Worm (Caenorhabditis elegans) whole organism, L3 larva: ENCODE measurements around the gene flp-2.

Source experiments
- R02D3.7 ChIP-seq: fragments of 150-350 bp; optimal IDR thresholded peaks from 2 replicates; lab custom pipeline; 2014; ENCODE audit warnings: missing biosample characterization, missing genetic modification characterization
- ZK546.5 ChIP-seq: sonication (generic microtip); optimal IDR thresholded peaks from 2 replicates; lab custom pipeline; 2017; ENCODE audit warnings: missing biosample characterization, missing genetic modification characterization
- aly-2 ChIP-seq: fragments of 150-350 bp; optimal IDR thresholded peaks from 2 replicates; lab custom pipeline; 2014; ENCODE audit warnings: missing biosample characterization, missing genetic modification characterization
- ama-1 ChIP-seq: fragments of 150-350 bp; optimal IDR thresholded peaks from 2 replicates; lab custom pipeline; 2018
- ceh-16 ChIP-seq: sonication (generic microtip); optimal IDR thresholded peaks from 2 replicates; lab custom pipeline; 2017; ENCODE audit warnings: missing biosample characterization, missing genetic modification characterization
- ceh-28 ChIP-seq: fragments of 150-350 bp; optimal IDR thresholded peaks from 2 replicates; lab custom pipeline; 2014; ENCODE audit warnings: missing biosample characterization, missing genetic modification reagents, missing genetic modification characterization
- ceh-82 ChIP-seq: fragments of 150-350 bp; optimal IDR thresholded peaks from 2 replicates; lab custom pipeline; 2014; ENCODE audit warnings: missing biosample characterization, missing genetic modification characterization
- ceh-9 ChIP-seq: sonication (generic microtip); optimal IDR thresholded peaks from 2 replicates; lab custom pipeline; 2018; ENCODE audit warnings: missing biosample characterization, missing genetic modification characterization
- daf-12 ChIP-seq: fragments of 150-350 bp; optimal IDR thresholded peaks from 2 replicates; lab custom pipeline; 2014; ENCODE audit warnings: missing biosample characterization, missing genetic modification reagents, missing genetic modification characterization
- egl-27 ChIP-seq: sonication (generic microtip); optimal IDR thresholded peaks from 4 replicates; lab custom pipeline; 2017; ENCODE audit warnings: missing biosample characterization, missing genetic modification reagents, missing genetic modification characterization
- egl-5 ChIP-seq: fragments of 150-350 bp; optimal IDR thresholded peaks from 2 replicates; lab custom pipeline; 2017; ENCODE audit warnings: missing biosample characterization, missing genetic modification reagents, missing genetic modification characterization, inconsistent platforms
- elt-1 ChIP-seq: fragments of 150-350 bp; optimal IDR thresholded peaks from 2 replicates; lab custom pipeline; 2014; ENCODE audit warnings: missing biosample characterization, missing genetic modification characterization
- elt-2 ChIP-seq: sonication (generic microtip); optimal IDR thresholded peaks from 2 replicates; lab custom pipeline; 2016; ENCODE audit warnings: missing genetic modification reagents, mild to moderate bottlenecking, missing genetic modification characterization, missing compliant biosample characterization
- elt-3 ChIP-seq, 3 experiments: fragments of 150-350 bp in 1 of 3; sonication (generic microtip) in 2 of 3; optimal IDR thresholded peaks; 2 replicates in 2 of 3; 4 replicates in 1 of 3; lab custom pipeline; 2014 to 2017; ENCODE audit warnings: missing biosample characterization in 3 of 3, missing genetic modification characterization in 3 of 3
- eor-1 ChIP-seq, 2 experiments: fragments of 150-350 bp; optimal IDR thresholded peaks; 2 replicates each; lab custom pipeline; 2014 to 2018; ENCODE audit warnings: missing biosample characterization in 2 of 2, missing genetic modification characterization in 2 of 2
- fkh-10 ChIP-seq: sonication (generic microtip); optimal IDR thresholded peaks from 2 replicates; lab custom pipeline; 2017; ENCODE audit warnings: missing biosample characterization, missing genetic modification reagents, missing genetic modification characterization
- fkh-2 ChIP-seq: fragments of 150-350 bp; optimal IDR thresholded peaks from 2 replicates; lab custom pipeline; 2014; ENCODE audit warnings: missing biosample characterization, missing genetic modification reagents, missing genetic modification characterization
- fos-1 ChIP-seq: fragments of 150-350 bp; optimal IDR thresholded peaks from 2 replicates; lab custom pipeline; 2014; ENCODE audit warnings: missing biosample characterization, missing genetic modification characterization
- hmg-11 ChIP-seq: sonication (generic microtip); optimal IDR thresholded peaks from 2 replicates; lab custom pipeline; 2016; ENCODE audit warnings: missing genetic modification characterization, missing compliant biosample characterization
- jun-1 ChIP-seq: fragments of 150-350 bp; optimal IDR thresholded peaks from 2 replicates; lab custom pipeline; 2014; ENCODE audit warnings: missing biosample characterization, missing genetic modification reagents, missing genetic modification characterization
- lin-15B ChIP-seq: fragments of 150-350 bp; optimal IDR thresholded peaks from 2 replicates; lab custom pipeline; 2014; ENCODE audit warnings: missing biosample characterization, missing genetic modification characterization
- lin-39 ChIP-seq: fragments of 150-350 bp; optimal IDR thresholded peaks from 2 replicates; lab custom pipeline; 2018; ENCODE audit warnings: missing biosample characterization, missing genetic modification reagents, missing genetic modification characterization
- lsy-12 ChIP-seq: sonication (generic microtip); optimal IDR thresholded peaks from 2 replicates; lab custom pipeline; 2016; ENCODE audit warnings: mild to moderate bottlenecking, missing genetic modification characterization, missing compliant biosample characterization
- mdl-1 ChIP-seq: fragments of 150-350 bp; optimal IDR thresholded peaks from 2 replicates; lab custom pipeline; 2014; ENCODE audit warnings: missing biosample characterization, missing genetic modification characterization
- mml-1 ChIP-seq: fragments of 150-350 bp; sonication (generic microtip); optimal IDR thresholded peaks from 3 replicates; lab custom pipeline; 2014; ENCODE audit warnings: missing biosample characterization, missing genetic modification characterization
- nfya-1 ChIP-seq: sonication (generic microtip); optimal IDR thresholded peaks from 2 replicates; lab custom pipeline; 2017; ENCODE audit warnings: missing genetic modification characterization, mild to moderate bottlenecking, missing compliant biosample characterization, antibody characterized with exemption, moderate library complexity; ENCODE audit not compliant: insufficient read depth
- nhr-11 ChIP-seq: fragments of 150-350 bp; optimal IDR thresholded peaks from 2 replicates; lab custom pipeline; 2014; ENCODE audit warnings: missing biosample characterization, missing genetic modification characterization
- nhr-12 ChIP-seq: fragments of 150-350 bp; optimal IDR thresholded peaks from 2 replicates; lab custom pipeline; 2014; ENCODE audit warnings: missing biosample characterization, missing genetic modification characterization
- nhr-23 ChIP-seq: fragments of 150-350 bp; optimal IDR thresholded peaks from 2 replicates; lab custom pipeline; 2014; ENCODE audit warnings: missing biosample characterization, missing genetic modification reagents, missing genetic modification characterization
- nhr-237 ChIP-seq: fragments of 150-350 bp; optimal IDR thresholded peaks from 2 replicates; lab custom pipeline; 2014; ENCODE audit warnings: missing biosample characterization, missing genetic modification characterization
- nhr-25 ChIP-seq: sonication (generic microtip); optimal IDR thresholded peaks from 2 replicates; lab custom pipeline; 2017; ENCODE audit warnings: missing biosample characterization, missing genetic modification characterization
- nhr-28 ChIP-seq: fragments of 150-350 bp; optimal IDR thresholded peaks from 2 replicates; lab custom pipeline; 2014; ENCODE audit warnings: missing biosample characterization, missing genetic modification characterization
- nhr-43 ChIP-seq: sonication (generic microtip); optimal IDR thresholded peaks from 2 replicates; lab custom pipeline; 2016; ENCODE audit warnings: mild to moderate bottlenecking, missing genetic modification characterization, missing compliant biosample characterization; ENCODE audit not compliant: poor library complexity, severe bottlenecking
- nhr-67 ChIP-seq: fragments of 150-350 bp; optimal IDR thresholded peaks from 2 replicates; lab custom pipeline; 2014; ENCODE audit warnings: missing biosample characterization, missing genetic modification characterization
- nhr-76 ChIP-seq: fragments of 150-350 bp; sonication (generic microtip); optimal IDR thresholded peaks from 5 replicates; lab custom pipeline; 2014; ENCODE audit warnings: missing biosample characterization, missing genetic modification characterization
- nhr-77 ChIP-seq: fragments of 150-350 bp; optimal IDR thresholded peaks from 2 replicates; lab custom pipeline; 2014; ENCODE audit warnings: missing biosample characterization, missing genetic modification characterization
- pha-4 ChIP-seq: fragments of 150-350 bp; optimal IDR thresholded peaks from 2 replicates; lab custom pipeline; 2014; ENCODE audit warnings: missing biosample characterization, missing genetic modification reagents, missing genetic modification characterization
- pqm-1 ChIP-seq: fragments of 150-350 bp; optimal IDR thresholded peaks from 2 replicates; lab custom pipeline; 2017; ENCODE audit warnings: missing biosample characterization, missing genetic modification characterization, inconsistent platforms
- sea-2 ChIP-seq: fragments of 150-350 bp; sonication (generic microtip); optimal IDR thresholded peaks from 4 replicates; lab custom pipeline; 2014; ENCODE audit warnings: missing biosample characterization, missing genetic modification reagents, missing genetic modification characterization
- skn-1 ChIP-seq: fragments of 150-350 bp; optimal IDR thresholded peaks from 2 replicates; lab custom pipeline; 2014; ENCODE audit warnings: missing biosample characterization, missing genetic modification characterization
- snpc-4 ChIP-seq: fragments of 150-350 bp; optimal IDR thresholded peaks from 2 replicates; lab custom pipeline; 2014; ENCODE audit warnings: missing biosample characterization, missing genetic modification characterization
- tbx-2 ChIP-seq: sonication (generic microtip); optimal IDR thresholded peaks from 2 replicates; lab custom pipeline; 2016; ENCODE audit warnings: mild to moderate bottlenecking, missing genetic modification characterization, missing compliant biosample characterization
- unc-39 ChIP-seq: sonication (generic microtip); optimal IDR thresholded peaks from 4 replicates; lab custom pipeline; 2017; ENCODE audit warnings: missing biosample characterization, missing genetic modification characterization
- unc-62 ChIP-seq: fragments of 150-350 bp; sonication (generic microtip); optimal IDR thresholded peaks from 4 replicates; lab custom pipeline; 2014; ENCODE audit warnings: missing biosample characterization, missing genetic modification reagents, missing genetic modification characterization
- zag-1 ChIP-seq: fragments of 150-350 bp; optimal IDR thresholded peaks from 2 replicates; lab custom pipeline; 2014; ENCODE audit warnings: missing biosample characterization, missing genetic modification characterization
- ztf-11 ChIP-seq: fragments of 150-350 bp; optimal IDR thresholded peaks from 2 replicates; lab custom pipeline; 2014; ENCODE audit warnings: missing biosample characterization, missing genetic modification characterization
- ztf-4 ChIP-seq: fragments of 150-350 bp; optimal IDR thresholded peaks from 2 replicates; lab custom pipeline; 2014; ENCODE audit warnings: missing biosample characterization, missing genetic modification characterization

The flp-2 gene

DNA sequence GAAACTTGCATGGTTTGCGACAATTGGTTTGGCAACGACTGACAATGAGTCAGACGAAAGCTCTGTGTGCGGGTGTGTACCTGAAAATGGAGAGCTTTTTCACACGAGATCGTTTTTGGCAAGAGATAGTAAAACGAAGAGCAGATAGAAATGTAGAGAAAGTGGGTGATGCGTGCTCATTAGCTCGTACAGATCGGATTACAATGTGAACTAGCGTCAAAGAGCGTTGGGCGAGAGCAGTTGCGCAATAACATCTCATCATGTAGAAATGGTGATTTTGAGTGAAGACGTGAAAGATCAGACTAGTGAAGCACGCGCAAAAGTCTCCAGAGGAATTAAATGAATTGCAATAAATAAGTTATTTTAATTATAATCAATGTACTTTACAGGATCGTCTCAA lies at the start of gene flp-2:
flp-2 (minus strand) TSS at position 101 of the 400 bp plus-strand sequence.
- TF ChIP-seq nhr-76 (tag; lab: Kevin White, UChicago) (no peak), R02D3.7 (no peak), sea-2 (no peak), snpc-4 (tag; lab: Kevin White, UChicago) (no peak), unc-62 (no peak), ceh-9 (tag; lab: Kevin White, UChicago) (no peak), eor-1 (tag; optimal IDR thresholded peaks at IDR 0.05; lab: Kevin White, UChicago) (no peak), mml-1 (tag; lab: Kevin White, UChicago) (no peak), aly-2 (tag; lab: Kevin White, UChicago) (no peak), ztf-4 (tag; lab: Kevin White, UChicago) (no peak), nhr-23 (tag; lab: Kevin White, UChicago) (no peak), nhr-28 (tag; lab: Kevin White, UChicago) (no peak), lin-39 (no peak), ama-1 (lab: Kevin White, UChicago) (no peak), lsy-12 (tag; lab: Kevin White, UChicago) (no peak)

DNA sequence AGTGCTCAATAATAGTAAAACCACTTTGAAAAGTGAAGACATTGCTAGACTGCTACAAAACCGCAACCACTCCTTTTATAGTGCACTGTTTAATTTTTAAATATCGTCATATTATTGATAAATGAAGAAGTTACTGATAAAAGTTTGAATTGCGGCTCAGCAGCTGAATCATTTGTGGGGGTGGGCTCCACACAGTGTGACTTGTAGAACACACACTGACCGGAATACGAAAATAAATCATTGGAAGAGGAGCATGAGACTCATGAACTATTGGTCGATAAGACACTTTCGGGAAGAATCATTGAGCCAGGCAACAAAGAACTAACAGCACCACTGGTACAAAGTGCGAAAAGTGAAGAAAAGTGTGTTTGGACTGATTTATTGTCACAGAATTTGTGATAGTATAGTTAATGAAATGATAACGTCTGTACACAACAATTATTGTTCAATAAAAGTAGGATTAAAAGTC lies 47.0 kb upstream of the flp-2 start, which contains the start of gene oac-14:
oac-14 (minus strand) TSS at position 51 of the 469 bp plus-strand sequence.
- no peak for TF ChIP-seq ama-1 (lab: Kevin White, UChicago)
- no peak for TF ChIP-seq ZK546.5 (tag; lab: Kevin White, UChicago)
- TF ChIP-seq lin-15B = no peak
- TF ChIP-seq pqm-1 (tag; lab: Kevin White, UChicago) = peak; percentile 98
- TF ChIP-seq aly-2 (tag; lab: Kevin White, UChicago) = no peak
- peak; percentile 17 for TF ChIP-seq nfya-1 (tag; lab: Kevin White, UChicago)
- TF ChIP-seq unc-62 = no peak
- TF ChIP-seq skn-1 (tag; lab: Kevin White, UChicago) = no peak
- TF ChIP-seq ceh-28 (tag; lab: Kevin White, UChicago) = peak; percentile 31
- TF ChIP-seq pha-4 (tag; lab: Kevin White, UChicago) = peak; percentile 50
- no peak for TF ChIP-seq fkh-10 (GFP tag; lab: Kevin White, UChicago)
- TF ChIP-seq jun-1 (tag; lab: Kevin White, UChicago) = peak; percentile 89
- TF ChIP-seq snpc-4 (tag; lab: Kevin White, UChicago) = no peak
- no peak for TF ChIP-seq sea-2
- TF ChIP-seq elt-2 (tag; lab: Kevin White, UChicago) = peak; percentile 99
- TF ChIP-seq ztf-11 (tag; lab: Kevin White, UChicago) = no peak
- no peak for TF ChIP-seq nhr-23 (tag; lab: Kevin White, UChicago)
- no peak for TF ChIP-seq ztf-4 (tag; lab: Kevin White, UChicago)
- TF ChIP-seq egl-5 (tag; lab: Kevin White, UChicago) = no peak
- no peak for TF ChIP-seq ceh-9 (tag; lab: Kevin White, UChicago)
- no peak for TF ChIP-seq nhr-28 (tag; lab: Kevin White, UChicago)
- TF ChIP-seq tbx-2 (tag; lab: Kevin White, UChicago) = no peak
- TF ChIP-seq elt-1 (tag; lab: Kevin White, UChicago) = no peak
- TF ChIP-seq egl-27 (tag; lab: Kevin White, UChicago) = no peak
- no peak for TF ChIP-seq nhr-67 (tag; lab: Kevin White, UChicago)
- TF ChIP-seq ceh-82 = no peak
- TF ChIP-seq R02D3.7 = no peak
- TF ChIP-seq mdl-1 (tag; lab: Kevin White, UChicago) = no peak
- TF ChIP-seq zag-1 (tag; lab: Kevin White, UChicago) = no peak
- no peak for TF ChIP-seq nhr-11 (tag; lab: Kevin White, UChicago)
- no peak for TF ChIP-seq nhr-77
- no peak for TF ChIP-seq daf-12
- no peak for TF ChIP-seq lin-39
- TF ChIP-seq nhr-25 (tag; lab: Kevin White, UChicago) = no peak
- TF ChIP-seq nhr-43 (tag; lab: Kevin White, UChicago) = no peak
- TF ChIP-seq unc-39 (tag; lab: Kevin White, UChicago) = no peak
- TF ChIP-seq mml-1 (tag; lab: Kevin White, UChicago) = no peak
- TF ChIP-seq nhr-237 (tag; lab: Kevin White, UChicago) = no peak
- no peak for TF ChIP-seq ceh-16
- TF ChIP-seq lsy-12 (tag; lab: Kevin White, UChicago) = no peak
- TF ChIP-seq fkh-2 (tag; lab: Kevin White, UChicago) = no peak
- no peak for TF ChIP-seq nhr-76 (tag; lab: Kevin White, UChicago)
- TF ChIP-seq elt-3 (tag; optimal IDR thresholded peaks at IDR 0.05; lab: Kevin White, UChicago) = no peak
- no peak for TF ChIP-seq nhr-12
- TF ChIP-seq fos-1 (tag; lab: Kevin White, UChicago) = no peak
- TF ChIP-seq hmg-11 = no peak
- no peak for TF ChIP-seq eor-1 (tag; optimal IDR thresholded peaks at IDR 0.05; lab: Kevin White, UChicago)
